Worm (Caenorhabditis elegans) whole organism, L2 larva: ENCODE measurements around the gene kbp-1.

Source experiments
- R02D3.7 ChIP-seq: fragments of 150-350 bp; optimal IDR thresholded peaks from 2 replicates; lab custom pipeline; 2014; ENCODE audit warnings: missing biosample characterization, missing genetic modification characterization
- blmp-1 ChIP-seq: sonication (generic microtip); optimal IDR thresholded peaks from 2 replicates; lab custom pipeline; 2017; ENCODE audit warnings: missing genetic modification characterization, mild to moderate bottlenecking, missing compliant biosample characterization, antibody characterized with exemption, moderate library complexity; ENCODE audit not compliant: insufficient read depth
- ceh-82 ChIP-seq: fragments of 150-350 bp; optimal IDR thresholded peaks from 2 replicates; lab custom pipeline; 2014; ENCODE audit warnings: missing biosample characterization, missing genetic modification characterization
- dmd-4 ChIP-seq: sonication (generic microtip); optimal IDR thresholded peaks from 2 replicates; lab custom pipeline; 2017; ENCODE audit warnings: missing biosample characterization, missing genetic modification characterization
- lin-13 ChIP-seq: fragments of 150-350 bp; optimal IDR thresholded peaks from 2 replicates; lab custom pipeline; 2014; ENCODE audit warnings: missing biosample characterization, missing genetic modification reagents, missing genetic modification characterization
- mab-5 ChIP-seq: fragments of 150-350 bp; optimal IDR thresholded peaks from 2 replicates; lab custom pipeline; 2014; ENCODE audit warnings: missing biosample characterization, missing genetic modification characterization
- ztf-11 ChIP-seq: sonication (generic microtip); optimal IDR thresholded peaks from 2 replicates; lab custom pipeline; 2017; ENCODE audit warnings: missing biosample characterization, missing genetic modification characterization

ce11 chrIII:6914840-6915239 lies 45.4 kb downstream of the kbp-1 start:
- TF ChIP-seq lin-13 (GFP tag; lab: Kevin White, UChicago), result no peak
- TF ChIP-seq mab-5 (tag; lab: Kevin White, UChicago), result no peak
- no peak for TF ChIP-seq blmp-1
- TF ChIP-seq ztf-11 (tag; lab: Kevin White, UChicago), result no peak
- no peak for TF ChIP-seq dmd-4
- no peak for TF ChIP-seq ceh-82 (tag; lab: Kevin White, UChicago)
- TF ChIP-seq R02D3.7 (tag; lab: Kevin White, UChicago), result no peak
